Worm (Caenorhabditis elegans) whole organism, L4 larva: Measurements from ENCODE around the gene hsp-12.3.

Experiments
- F26F4.8 ChIP-seq: fragments of 200-800 bp; sonication (Bioruptor generic); conservative IDR thresholded peaks from 2 replicates; pipeline ENCODE4 v1.3.6; 2022; ENCODE audit warnings: missing genetic modification characterization, missing compliant biosample characterization
- aha-1 ChIP-seq: fragments of 150-350 bp; peaks from one replicate; lab custom pipeline; 2014; ENCODE audit warnings: missing biosample characterization, missing genetic modification characterization
- aly-2 ChIP-seq: sonication (generic microtip); optimal IDR thresholded peaks from 2 replicates; lab custom pipeline; 2018; ENCODE audit warnings: missing biosample characterization, missing genetic modification characterization
- ama-1 ChIP-seq: fragments of 150-350 bp; optimal IDR thresholded peaks from 2 replicates; lab custom pipeline; 2014; ENCODE audit warnings: inconsistent platforms, mixed read lengths
- attf-4 ChIP-seq: sonication (generic microtip); optimal IDR thresholded peaks from 3 replicates; lab custom pipeline; 2017; ENCODE audit warnings: missing biosample characterization, missing genetic modification characterization
- ceh-20 ChIP-seq: fragments of 200-800 bp; sonication (Bioruptor generic); IDR thresholded peaks from 2 replicates; pipeline ENCODE4 v1.3.6; 2022; ENCODE audit warnings: missing genetic modification reagents, missing genetic modification characterization, missing compliant biosample characterization
- ceh-44 ChIP-seq: fragments of 200-800 bp; sonication (Bioruptor generic); IDR thresholded peaks from 2 replicates; pipeline ENCODE4 v1.3.6; 2022; ENCODE audit warnings: missing genetic modification reagents, missing genetic modification characterization, missing compliant biosample characterization
- ceh-62 ChIP-seq: sonication (generic microtip); optimal IDR thresholded peaks from 2 replicates; lab custom pipeline; 2017; ENCODE audit warnings: missing biosample characterization, missing genetic modification characterization
- ceh-82 ChIP-seq: sonication (generic microtip); optimal IDR thresholded peaks from 2 replicates; lab custom pipeline; 2017; ENCODE audit warnings: missing biosample characterization, missing genetic modification characterization
- ces-1 ChIP-seq: fragments of 150-350 bp; sonication (generic microtip); optimal IDR thresholded peaks from 4 replicates; lab custom pipeline; 2014; ENCODE audit warnings: missing biosample characterization, missing genetic modification reagents, missing genetic modification characterization
- ctbp-1 ChIP-seq: fragments of 200-800 bp; sonication (Bioruptor generic); IDR thresholded peaks from 2 replicates; pipeline ENCODE4 v1.3.6; 2022; ENCODE audit warnings: missing genetic modification reagents, missing genetic modification characterization, missing compliant biosample characterization
- daf-12 ChIP-seq: fragments of 150-350 bp; optimal IDR thresholded peaks from 2 replicates; lab custom pipeline; 2014; ENCODE audit warnings: missing biosample characterization, missing genetic modification reagents, missing genetic modification characterization
- daf-16 ChIP-seq, 3 experiments: sonication (generic microtip); optimal IDR thresholded peaks; 2 replicates each; lab custom pipeline; 2016 to 2017; ENCODE audit warnings: missing genetic modification characterization in 3 of 3, missing genetic modification reagents in 3 of 3, mild to moderate bottlenecking in 2 of 3, missing compliant biosample characterization in 2 of 3, missing biosample characterization in 1 of 3, moderate library complexity in 1 of 3
- daf-8 ChIP-seq: fragments of 200-800 bp; sonication (Bioruptor generic); IDR thresholded peaks from 2 replicates; pipeline ENCODE4 v1.3.6; 2022; ENCODE audit warnings: missing genetic modification characterization, missing compliant biosample characterization
- dmd-8 ChIP-seq: fragments of 200-800 bp; sonication (Bioruptor generic); IDR thresholded peaks from 2 replicates; pipeline ENCODE4 v1.3.6; 2022; ENCODE audit warnings: missing genetic modification characterization, missing compliant biosample characterization
- dpl-1 ChIP-seq: fragments of 150-350 bp; optimal IDR thresholded peaks from 2 replicates; lab custom pipeline; 2014; ENCODE audit warnings: missing biosample characterization, missing genetic modification reagents, missing genetic modification characterization
- duxl-1 ChIP-seq: sonication (generic microtip); optimal IDR thresholded peaks from 2 replicates; lab custom pipeline; 2016; ENCODE audit warnings: mild to moderate bottlenecking, missing genetic modification characterization, moderate library complexity, missing compliant biosample characterization; ENCODE audit not compliant: poor library complexity
- egl-27 ChIP-seq: sonication (generic microtip); optimal IDR thresholded peaks from 3 replicates; lab custom pipeline; 2017; ENCODE audit warnings: missing biosample characterization, missing genetic modification reagents, missing genetic modification characterization
- fkh-10 ChIP-seq: fragments of 150-350 bp; optimal IDR thresholded peaks from 2 replicates; lab custom pipeline; 2014; ENCODE audit warnings: missing biosample characterization, missing genetic modification reagents, missing genetic modification characterization
- fos-1 ChIP-seq: fragments of 150-350 bp; optimal IDR thresholded peaks from 2 replicates; lab custom pipeline; 2014; ENCODE audit warnings: missing biosample characterization, missing genetic modification characterization
- gei-8 ChIP-seq: fragments of 200-800 bp; sonication (Bioruptor generic); optimal IDR thresholded peaks from 2 replicates; lab custom pipeline; 2018; ENCODE audit warnings: mild to moderate bottlenecking, missing genetic modification characterization, missing compliant biosample characterization
- hlh-11 ChIP-seq: fragments of 200-800 bp; sonication (Bioruptor generic); optimal IDR thresholded peaks from 2 replicates; lab custom pipeline; 2018; ENCODE audit warnings: mild to moderate bottlenecking, missing genetic modification characterization, missing compliant biosample characterization
- lin-1 ChIP-seq: fragments of 200-800 bp; sonication (Bioruptor generic); IDR thresholded peaks from 2 replicates; pipeline ENCODE4 v1.3.6; 2022; ENCODE audit warnings: missing genetic modification reagents, missing genetic modification characterization, missing compliant biosample characterization
- lin-13 ChIP-seq: fragments of 150-350 bp; optimal IDR thresholded peaks from 2 replicates; lab custom pipeline; 2014; ENCODE audit warnings: missing biosample characterization, missing genetic modification reagents, missing genetic modification characterization
- lin-15B ChIP-seq: fragments of 150-350 bp; sonication (generic microtip); optimal IDR thresholded peaks from 3 replicates; lab custom pipeline; 2014; ENCODE audit warnings: missing biosample characterization, missing genetic modification characterization
- lin-39 ChIP-seq: fragments of 150-350 bp; optimal IDR thresholded peaks from 2 replicates; lab custom pipeline; 2014; ENCODE audit warnings: missing biosample characterization, missing genetic modification reagents, missing genetic modification characterization
- lir-3 ChIP-seq: sonication (generic microtip); optimal IDR thresholded peaks from 2 replicates; lab custom pipeline; 2016; ENCODE audit warnings: mild to moderate bottlenecking, missing genetic modification characterization, missing compliant biosample characterization
- mep-1 ChIP-seq: fragments of 150-350 bp; sonication (generic microtip); optimal IDR thresholded peaks from 3 replicates; lab custom pipeline; 2014; ENCODE audit warnings: missing biosample characterization, missing genetic modification characterization
- mxl-2 ChIP-seq: fragments of 200-800 bp; sonication (Bioruptor generic); conservative IDR thresholded peaks from 2 replicates; pipeline ENCODE4 v1.3.6; 2022; ENCODE audit warnings: missing genetic modification reagents, missing genetic modification characterization, missing compliant biosample characterization
- nhr-25 ChIP-seq: sonication (generic microtip); optimal IDR thresholded peaks from 2 replicates; lab custom pipeline; 2017; ENCODE audit warnings: missing genetic modification characterization, mild to moderate bottlenecking, missing compliant biosample characterization, antibody characterized with exemption, moderate library complexity, borderline replicate concordance; ENCODE audit not compliant: insufficient read depth
- nhr-28 ChIP-seq: fragments of 150-350 bp; optimal IDR thresholded peaks from 2 replicates; lab custom pipeline; 2014; ENCODE audit warnings: missing biosample characterization, missing genetic modification characterization
- nhr-41 ChIP-seq: fragments of 200-800 bp; sonication (Bioruptor generic); IDR thresholded peaks from 2 replicates; pipeline ENCODE4 v1.3.6; 2022; ENCODE audit warnings: missing genetic modification reagents, missing genetic modification characterization, missing compliant biosample characterization
- nhr-76 ChIP-seq: fragments of 150-350 bp; optimal IDR thresholded peaks from 2 replicates; lab custom pipeline; 2014; ENCODE audit warnings: missing biosample characterization, missing genetic modification characterization
- spr-3 ChIP-seq: fragments of 200-800 bp; sonication (Bioruptor generic); optimal IDR thresholded peaks from 2 replicates; lab custom pipeline; 2018; ENCODE audit warnings: mild to moderate bottlenecking, missing genetic modification characterization, missing compliant biosample characterization
- unc-130 ChIP-seq: sonication (generic microtip); optimal IDR thresholded peaks from 2 replicates; lab custom pipeline; 2016; ENCODE audit warnings: missing genetic modification reagents, missing genetic modification characterization, missing compliant biosample characterization
- zfp-3 ChIP-seq: fragments of 200-800 bp; sonication (Bioruptor generic); conservative IDR thresholded peaks from 2 replicates; pipeline ENCODE4 v1.3.6; 2022; ENCODE audit warnings: missing genetic modification reagents, missing genetic modification characterization, missing compliant biosample characterization
- zip-2 ChIP-seq: fragments of 150-350 bp; optimal IDR thresholded peaks from 2 replicates; lab custom pipeline; 2014; ENCODE audit warnings: missing biosample characterization, missing genetic modification characterization
- ztf-7 ChIP-seq: fragments of 150-350 bp; optimal IDR thresholded peaks from 2 replicates; lab custom pipeline; 2014; ENCODE audit warnings: missing biosample characterization, missing genetic modification characterization

Gene hsp-12.3

DNA sequence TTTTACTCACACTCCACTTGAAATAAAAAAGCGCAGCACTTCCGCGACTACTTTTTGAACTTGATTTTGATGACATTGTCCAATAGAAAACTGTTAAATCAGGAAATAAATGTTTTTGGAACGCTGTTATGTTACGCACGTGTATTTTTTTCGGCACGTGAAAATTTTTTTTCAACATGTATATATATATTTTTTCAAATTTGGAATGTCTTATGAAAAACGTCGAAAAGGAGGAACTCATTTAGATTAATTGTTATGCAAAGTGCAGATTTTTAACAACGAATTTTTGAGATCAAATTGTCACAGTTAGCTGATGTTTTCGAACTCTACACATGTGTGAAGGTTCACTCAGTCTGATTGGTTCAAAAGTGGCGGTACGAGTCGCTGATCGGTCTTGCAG is 46.8 kb downstream of the hsp-12.3 start, which contains the start of gene F56D5.2:
TSS of gene F56D5.2 (minus strand) at position 101 of the 400 bp plus-strand sequence.
- TF ChIP-seq ceh-20 (GFP tag; lab: Robert Waterston, UW) (no peak), nhr-76 (tag; lab: Kevin White, UChicago) (no peak), aha-1 (tag; lab: Kevin White, UChicago) (peak; percentile 66)

DNA sequence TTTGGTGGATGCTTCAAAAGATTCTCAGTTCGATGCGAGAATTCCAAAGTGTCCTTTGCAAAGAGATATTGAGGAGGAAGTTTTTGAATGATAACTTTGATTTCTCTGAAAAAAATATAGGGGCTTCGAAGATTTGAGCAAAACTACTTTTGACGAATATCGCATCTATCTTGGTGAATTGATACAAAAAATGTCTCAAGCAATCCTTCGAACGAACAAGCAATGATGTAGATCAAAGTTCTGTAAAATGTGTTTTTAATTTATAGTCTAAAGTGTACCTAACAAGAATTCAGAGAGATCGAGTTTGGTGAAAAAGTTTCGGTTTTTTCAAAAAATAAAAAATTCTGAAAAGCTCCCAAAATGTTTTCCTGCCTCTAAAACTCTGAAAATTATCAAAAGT is 48.0 kb downstream of the hsp-12.3 start, which contains the start of gene F56D5.3:
TSS of gene F56D5.3 (plus strand) at position 301 of the 400 bp plus-strand sequence.
- TF ChIP-seq ama-1: no peak
- TF ChIP-seq dmd-8 (GFP tag; lab: Robert Waterston, UW): no peak
- no peak for TF ChIP-seq mxl-2 (GFP tag; lab: Robert Waterston, UW)
- no peak for TF ChIP-seq dpl-1
- TF ChIP-seq zfp-3 (GFP tag; lab: Robert Waterston, UW): no peak
- TF ChIP-seq ceh-82 (tag; lab: Kevin White, UChicago): no peak
- TF ChIP-seq daf-16 (GFP tag; optimal IDR thresholded peaks at IDR 0.05; lab: Kevin White, UChicago): no peak
- TF ChIP-seq daf-16 (tag; optimal IDR thresholded peaks at IDR 0.05; lab: Kevin White, UChicago): no peak
- no peak for TF ChIP-seq daf-12
- no peak for TF ChIP-seq ces-1 (GFP tag; lab: Kevin White, UChicago)
- TF ChIP-seq egl-27 (tag; lab: Kevin White, UChicago): no peak
- no peak for TF ChIP-seq fos-1 (tag; lab: Kevin White, UChicago)
- TF ChIP-seq nhr-41: no peak
- no peak for TF ChIP-seq mep-1 (tag; lab: Kevin White, UChicago)
- no peak for TF ChIP-seq daf-8
- TF ChIP-seq lir-3: no peak
- TF ChIP-seq lin-1: no peak
- TF ChIP-seq ctbp-1 (GFP tag; lab: Robert Waterston, UW): no peak
- no peak for TF ChIP-seq fkh-10
- no peak for TF ChIP-seq nhr-28 (tag; lab: Kevin White, UChicago)

- TF ChIP-seq aha-1 (tag; lab: Kevin White, UChicago) (no peak), ztf-7 (tag; lab: Kevin White, UChicago) (no peak), gei-8 (GFP tag; lab: Kevin White, UChicago) (no peak), hlh-11 (tag; lab: Kevin White, UChicago) (no peak), unc-130 (GFP tag; lab: Kevin White, UChicago) (no peak), ctbp-1 (GFP tag; lab: Robert Waterston, UW) (no peak), lin-15B (tag; lab: Kevin White, UChicago) (no peak), lin-13 (GFP tag; lab: Kevin White, UChicago) (no peak), ceh-44 (no peak), attf-4 (tag; lab: Kevin White, UChicago) (no peak), aly-2 (tag; lab: Kevin White, UChicago) (no peak), fkh-10 (no peak), nhr-25 (no peak), spr-3 (GFP tag; lab: Kevin White, UChicago) (no peak), F26F4.8 (GFP tag; lab: Robert Waterston, UW) (no peak), lin-39 (tag; lab: Kevin White, UChicago) (no peak), ceh-62 (no peak), zfp-3 (GFP tag; lab: Robert Waterston, UW) (no peak), zip-2 (no peak), duxl-1 (tag; lab: Kevin White, UChicago) (no peak)
Measured at ce11 chrIV:9396118-9396517, 49.2 kb downstream of the hsp-12.3 start, which contains the start of gene col-121. TSS of gene col-121 (minus strand) at chrIV:9396218.
